Worm (Caenorhabditis elegans) whole organism, young adult: ENCODE measurements around the gene dao-6.
A peak's percentile ranks its signal among the peaks of the same experiment; 100 is the strongest.

Experiments
- B0336.3 ChIP-seq: fragments of 200-800 bp; sonication (Bioruptor generic); IDR thresholded peaks from 2 replicates; pipeline ENCODE4 v1.3.6; 2022; ENCODE audit warnings: missing genetic modification characterization, missing compliant biosample characterization
- C06A6.2 ChIP-seq: fragments of 200-800 bp; sonication (Bioruptor generic); conservative IDR thresholded peaks from 2 replicates; pipeline ENCODE4 v1.3.6; 2022; ENCODE audit warnings: missing genetic modification characterization, missing compliant biosample characterization
- F37B4.10 ChIP-seq: fragments of 200-800 bp; sonication (Bioruptor generic); IDR thresholded peaks from 2 replicates; pipeline ENCODE4 v1.3.6; 2022; ENCODE audit warnings: missing genetic modification characterization, missing compliant biosample characterization
- Y56A3A.18 ChIP-seq: fragments of 200-800 bp; sonication (Bioruptor generic); IDR thresholded peaks from 2 replicates; pipeline ENCODE4 v1.3.6; 2022; ENCODE audit warnings: missing genetic modification reagents, missing genetic modification characterization, missing compliant biosample characterization
- Y67H2A.10 ChIP-seq: fragments of 200-800 bp; sonication (Bioruptor generic); conservative IDR thresholded peaks from 2 replicates; pipeline ENCODE4 v1.3.6; 2022; ENCODE audit warnings: missing genetic modification reagents, missing genetic modification characterization, missing compliant biosample characterization
- ZK185.1 ChIP-seq: sonication (generic microtip); optimal IDR thresholded peaks from 2 replicates; lab custom pipeline; 2016; ENCODE audit warnings: mild to moderate bottlenecking, missing genetic modification characterization, missing compliant biosample characterization; ENCODE audit not compliant: poor library complexity, severe bottlenecking
- aptf-2 ChIP-seq: fragments of 200-800 bp; sonication (Bioruptor generic); conservative IDR thresholded peaks from 2 replicates; pipeline ENCODE4 v1.3.6; 2022; ENCODE audit warnings: missing genetic modification reagents, missing genetic modification characterization, missing compliant biosample characterization
- attf-3 ChIP-seq: fragments of 200-800 bp; sonication (Bioruptor generic); conservative IDR thresholded peaks from 2 replicates; pipeline ENCODE4 v1.3.6; 2022; ENCODE audit warnings: missing genetic modification reagents, missing genetic modification characterization, missing compliant biosample characterization
- cebp-2 ChIP-seq: fragments of 200-800 bp; sonication (Bioruptor generic); IDR thresholded peaks from 2 replicates; pipeline ENCODE4 v1.3.6; 2022; ENCODE audit warnings: missing genetic modification characterization, missing compliant biosample characterization
- ceh-100 ChIP-seq: fragments of 200-800 bp; sonication (Bioruptor generic); IDR thresholded peaks from 2 replicates; pipeline ENCODE4 v1.3.6; 2022; ENCODE audit warnings: missing genetic modification reagents, missing genetic modification characterization, missing compliant biosample characterization
- chd-7 ChIP-seq: sonication (generic microtip); optimal IDR thresholded peaks from 2 replicates; lab custom pipeline; 2016; ENCODE audit warnings: mild to moderate bottlenecking, missing genetic modification characterization, moderate library complexity, missing compliant biosample characterization
- dpff-1 ChIP-seq: sonication (generic microtip); optimal IDR thresholded peaks from 2 replicates; lab custom pipeline; 2017; ENCODE audit warnings: mild to moderate bottlenecking, missing genetic modification characterization, missing compliant biosample characterization
- egrh-3 ChIP-seq: fragments of 200-800 bp; sonication (Bioruptor generic); IDR thresholded peaks from 2 replicates; pipeline ENCODE4 v1.3.6; 2022; ENCODE audit warnings: missing genetic modification reagents, missing genetic modification characterization, missing compliant biosample characterization
- ekl-4 ChIP-seq: fragments of 200-800 bp; sonication (Bioruptor generic); IDR thresholded peaks from 2 replicates; pipeline ENCODE4 v1.3.6; 2022; ENCODE audit warnings: missing genetic modification reagents, missing genetic modification characterization, missing compliant biosample characterization
- fkh-3 ChIP-seq: sonication (generic microtip); optimal IDR thresholded peaks from 2 replicates; lab custom pipeline; 2016; ENCODE audit warnings: mild to moderate bottlenecking, missing genetic modification characterization, missing compliant biosample characterization
- gei-17 ChIP-seq: fragments of 200-800 bp; sonication (Bioruptor generic); optimal IDR thresholded peaks from 2 replicates; lab custom pipeline; 2018; ENCODE audit warnings: mild to moderate bottlenecking, missing genetic modification characterization, missing compliant biosample characterization
- hlh-12 ChIP-seq: sonication (generic microtip); optimal IDR thresholded peaks from 2 replicates; lab custom pipeline; 2016; ENCODE audit warnings: missing genetic modification characterization, missing compliant biosample characterization
- hmg-1.2 ChIP-seq: fragments of 200-800 bp; sonication (Bioruptor generic); IDR thresholded peaks from 2 replicates; pipeline ENCODE4 v1.3.6; 2022; ENCODE audit warnings: missing genetic modification reagents, missing genetic modification characterization, missing compliant biosample characterization
- hmg-20 ChIP-seq: fragments of 200-800 bp; sonication (Bioruptor generic); IDR thresholded peaks from 2 replicates; pipeline ENCODE4 v1.3.6; 2022; ENCODE audit warnings: missing genetic modification reagents, missing genetic modification characterization, missing compliant biosample characterization
- lag-1 ChIP-seq: fragments of 200-800 bp; sonication (Bioruptor generic); IDR thresholded peaks from 2 replicates; pipeline ENCODE4 v1.3.6; 2022; ENCODE audit warnings: missing genetic modification reagents, missing genetic modification characterization, missing compliant biosample characterization
- let-526 ChIP-seq: fragments of 200-800 bp; sonication (Bioruptor generic); IDR thresholded peaks from 2 replicates; pipeline ENCODE4 v1.3.6; 2022; ENCODE audit warnings: missing genetic modification reagents, missing genetic modification characterization, missing compliant biosample characterization
- lin-35 ChIP-seq, 3 experiments: fragments of 150-350 bp in 2 of 3; sonication (generic microtip) in 1 of 3; optimal IDR thresholded peaks; 2 replicates each; lab custom pipeline; 2014 to 2018; ENCODE audit warnings: missing biosample characterization in 3 of 3, missing genetic modification characterization in 3 of 3, missing genetic modification reagents in 3 of 3
- madf-8 ChIP-seq: fragments of 200-800 bp; sonication (Bioruptor generic); conservative IDR thresholded peaks from 2 replicates; pipeline ENCODE4 v1.3.6; 2022; ENCODE audit warnings: missing genetic modification reagents, missing genetic modification characterization, missing compliant biosample characterization
- mcd-1 ChIP-seq: fragments of 200-800 bp; sonication (Bioruptor generic); IDR thresholded peaks from 2 replicates; pipeline ENCODE4 v1.3.6; 2022; ENCODE audit warnings: missing genetic modification reagents, missing genetic modification characterization, missing compliant biosample characterization
- nfya-2 ChIP-seq: fragments of 200-800 bp; sonication (Bioruptor generic); IDR thresholded peaks from 2 replicates; pipeline ENCODE4 v1.3.6; 2022; ENCODE audit warnings: missing genetic modification reagents, missing genetic modification characterization, missing compliant biosample characterization
- nhr-80 ChIP-seq: sonication (generic microtip); optimal IDR thresholded peaks from 2 replicates; lab custom pipeline; 2016; ENCODE audit warnings: missing genetic modification characterization, missing compliant biosample characterization
- nhr-90 ChIP-seq: sonication (generic microtip); optimal IDR thresholded peaks from 2 replicates; lab custom pipeline; 2016; ENCODE audit warnings: missing genotype, mild to moderate bottlenecking, missing genetic modification characterization, missing compliant biosample characterization
- rcor-1 ChIP-seq: fragments of 200-800 bp; sonication (Bioruptor generic); IDR thresholded peaks from 2 replicates; pipeline ENCODE4 v1.3.6; 2022; ENCODE audit warnings: missing genetic modification reagents, missing genetic modification characterization, missing compliant biosample characterization
- sea-2 ChIP-seq: fragments of 200-800 bp; sonication (Bioruptor generic); IDR thresholded peaks from 2 replicates; pipeline ENCODE4 v1.3.6; 2022; ENCODE audit warnings: missing genetic modification characterization, missing compliant biosample characterization
- snpc-1.1 ChIP-seq: sonication (generic microtip); optimal IDR thresholded peaks from 2 replicates; lab custom pipeline; 2017; ENCODE audit warnings: missing genetic modification characterization, mild to moderate bottlenecking, missing compliant biosample characterization, antibody characterized with exemption, moderate library complexity, missing genotype, missing genetic modification reagents; ENCODE audit not compliant: insufficient read depth
- snpc-1.3 ChIP-seq: sonication (generic microtip); optimal IDR thresholded peaks from 2 replicates; lab custom pipeline; 2017; ENCODE audit warnings: missing genetic modification characterization, mild to moderate bottlenecking, missing compliant biosample characterization, antibody characterized with exemption, moderate library complexity, missing genotype, missing genetic modification reagents; ENCODE audit not compliant: insufficient read depth
- snpc-3.4 ChIP-seq: sonication (generic microtip); optimal IDR thresholded peaks from 2 replicates; lab custom pipeline; 2017; ENCODE audit warnings: missing genetic modification characterization, mild to moderate bottlenecking, missing compliant biosample characterization, antibody characterized with exemption, moderate library complexity, missing genotype, missing genetic modification reagents
- tbp1 ChIP-seq: fragments of 200-800 bp; sonication (Bioruptor generic); optimal IDR thresholded peaks from 2 replicates; lab custom pipeline; 2018; ENCODE audit warnings: mild to moderate bottlenecking, missing genetic modification characterization, missing compliant biosample characterization
- ztf-25 ChIP-seq: fragments of 200-800 bp; sonication (Bioruptor generic); IDR thresholded peaks from 2 replicates; pipeline ENCODE4 v1.3.6; 2022; ENCODE audit warnings: missing genetic modification reagents, missing genetic modification characterization, missing compliant biosample characterization
- ztf-28 ChIP-seq: fragments of 200-800 bp; sonication (Bioruptor generic); IDR thresholded peaks from 2 replicates; pipeline ENCODE4 v1.3.6; 2022; ENCODE audit warnings: missing genetic modification reagents, missing genetic modification characterization, missing compliant biosample characterization
- ztf-3 ChIP-seq: fragments of 200-800 bp; sonication (Bioruptor generic); optimal IDR thresholded peaks from 2 replicates; lab custom pipeline; 2018; ENCODE audit warnings: mild to moderate bottlenecking, missing genetic modification characterization, missing compliant biosample characterization
- ztf-6 ChIP-seq: fragments of 200-800 bp; sonication (Bioruptor generic); IDR thresholded peaks from 2 replicates; pipeline ENCODE4 v1.3.6; 2022; ENCODE audit warnings: missing genetic modification reagents, missing genetic modification characterization, missing compliant biosample characterization

The dao-6 gene

ce11 chrIII:9696417-9696816 is 39.6 kb downstream of the dao-6 start, which contains the start of gene bud-31:
Gene bud-31 (minus strand): TSS chrIII:9696517.
- TF ChIP-seq nhr-80 (no peak), madf-8 (GFP tag; lab: Robert Waterston, UW) (no peak), sea-2 (GFP tag; lab: Robert Waterston, UW) (no peak), ztf-3 (GFP tag; lab: Kevin White, UChicago) (no peak), C06A6.2 (GFP tag; lab: Robert Waterston, UW) (no peak), B0336.3 (no peak), ztf-28 (GFP tag; lab: Robert Waterston, UW) (no peak), nfya-2 (GFP tag; lab: Robert Waterston, UW) (no peak), nhr-90 (tag; lab: Kevin White, UChicago) (no peak), fkh-3 (tag; lab: Kevin White, UChicago) (no peak), hlh-12 (tag; lab: Kevin White, UChicago) (no peak), ekl-4 (no peak), hmg-1.2 (no peak), cebp-2 (GFP tag; lab: Robert Waterston, UW) (no peak), attf-3 (GFP tag; lab: Robert Waterston, UW) (no peak), gei-17 (no peak), ceh-100 (GFP tag; lab: Robert Waterston, UW) (no peak), ztf-25 (GFP tag; lab: Robert Waterston, UW) (no peak), Y67H2A.10 (no peak), ztf-6 (GFP tag; lab: Robert Waterston, UW) (no peak)

ce11 chrIII:9695379-9695778 is 40.6 kb downstream of the dao-6 start:
- TF ChIP-seq ztf-3 (GFP tag; lab: Kevin White, UChicago) = no peak
- TF ChIP-seq nfya-2 (GFP tag; lab: Robert Waterston, UW) = no peak
- TF ChIP-seq dpff-1 = no peak
- no peak for TF ChIP-seq lin-35 (GFP tag; optimal IDR thresholded peaks at IDR 0.05; lab: Kevin White, UChicago)
- no peak for TF ChIP-seq Y56A3A.18 (GFP tag; lab: Robert Waterston, UW)
- no peak for TF ChIP-seq mcd-1 (GFP tag; lab: Robert Waterston, UW)
- peak; percentile 33 for TF ChIP-seq snpc-1.3 (tag; lab: Kevin White, UChicago)
- no peak for TF ChIP-seq let-526
- TF ChIP-seq F37B4.10 (GFP tag; lab: Robert Waterston, UW) = no peak
- peak; percentile 25 for TF ChIP-seq snpc-1.1 (tag; lab: Kevin White, UChicago)
- TF ChIP-seq hmg-20 (GFP tag; lab: Robert Waterston, UW) = no peak
- TF ChIP-seq snpc-3.4 (tag; lab: Kevin White, UChicago) = peak; percentile 7
- TF ChIP-seq tbp1 (GFP tag; lab: Kevin White, UChicago) = no peak
- TF ChIP-seq lag-1 (GFP tag; lab: Robert Waterston, UW) = no peak

- no peak for TF ChIP-seq ztf-3 (GFP tag; lab: Kevin White, UChicago)
- TF ChIP-seq rcor-1 = 0 out of 2 replicates have a peak, but pooled peaks have one; percentile 9
Observed at ce11 chrIII:9694474-9694873, 41.5 kb downstream of the dao-6 start, which contains the start of gene set-3. Gene set-3 (minus strand): TSS chrIII:9694574.

- TF ChIP-seq nhr-80 (peak; percentile 8), C06A6.2 (GFP tag; lab: Robert Waterston, UW) (no peak), aptf-2 (GFP tag; lab: Robert Waterston, UW) (no peak), ceh-100 (GFP tag; lab: Robert Waterston, UW) (no peak), chd-7 (tag; lab: Kevin White, UChicago) (no peak), nhr-90 (tag; lab: Kevin White, UChicago) (no peak), ZK185.1 (tag; lab: Kevin White, UChicago) (no peak), egrh-3 (GFP tag; lab: Robert Waterston, UW) (no peak)
Observed at ce11 chrIII:9690044-9690443, 46.0 kb downstream of the dao-6 start, which contains the start of gene best-5. Gene best-5 (minus strand): TSS chrIII:9690253.
